Fruit fly (Drosophila melanogaster): ENCODE measurements around the gene CG11134.
A peak's percentile ranks its signal among the peaks of the same experiment; 100 is the strongest.

CG11134 gene

dm6 chrX:13783534-13783949, 45.8 kb downstream of the CG11134 start, which contains the start of gene inaE (continued):
- TF ChIP-seq vvl (GFP tag; IDR thresholded peaks at IDR 0.05) (peak; percentile 60; the same call in 1 of the 2 replicates), CG9215 (GFP tag; IDR thresholded peaks at IDR 0.05) (no peak), CG14014 (GFP tag; IDR thresholded peaks at IDR 0.05) (0 out of 2 replicates have a peak, but pooled peaks have one; percentile 15), CG8290 (GFP tag; optimal IDR thresholded peaks at IDR 0.05) (no peak), CG8290 (tag; optimal IDR thresholded peaks at IDR 0.05) (peak in 1 of 2 experiments; percentile 63), CG43689 (GFP tag; IDR thresholded peaks at IDR 0.05) (no peak), Myb (GFP tag; optimal IDR thresholded peaks at IDR 0.05) (peak; percentile 83), CG7963 (GFP tag; IDR thresholded peaks at IDR 0.05; ENCODE audit: partially characterized antibody) (0 out of 3 replicates have a peak, but pooled peaks have one; percentile 36), Xrp1 (GFP tag; IDR thresholded peaks at IDR 0.05) (no peak), mld (GFP tag; IDR thresholded peaks at IDR 0.05; ENCODE audit: partially characterized antibody) (peak; percentile 63; the same call in 2 of the 3 replicates), dmrt11E (tag; optimal IDR thresholded peaks at IDR 0.05) (no peak), stwl (tag; optimal IDR thresholded peaks at IDR 0.05) (peak; percentile 69), CG1603 (tag; optimal IDR thresholded peaks at IDR 0.05) (peak; percentile 54), CG18599 (GFP tag; optimal IDR thresholded peaks at IDR 0.05) (no peak), CG6791 (GFP tag; IDR thresholded peaks at IDR 0.05; ENCODE audit: partially characterized antibody) (peak; percentile 73), Hr39 (optimal IDR thresholded peaks at IDR 0.05) (no peak), seq (GFP tag; IDR thresholded peaks at IDR 0.05) (no peak), tll (GFP tag; optimal IDR thresholded peaks at IDR 0.05) (no peak), gce (GFP tag; IDR thresholded peaks at IDR 0.05) (no peak), Lhr (GFP tag; optimal IDR thresholded peaks at IDR 0.05) (peak; percentile 33), Blimp-1 (GFP tag; optimal IDR thresholded peaks at IDR 0.05) (peak; percentile 94), CG12769 (tag; optimal IDR thresholded peaks at IDR 0.05) (peak; percentile 28), emc (GFP tag; optimal IDR thresholded peaks at IDR 0.05) (no peak), CkIIα-i1 (GFP tag; IDR thresholded peaks at IDR 0.05) (no peak), CG10979 (tag; optimal IDR thresholded peaks at IDR 0.05) (no peak), CG1233 (GFP tag; optimal IDR thresholded peaks at IDR 0.05) (peak; percentile 20), CG9876 (GFP tag; optimal IDR thresholded peaks at IDR 0.05) (no peak), CG34376 (GFP tag; optimal IDR thresholded peaks at IDR 0.05) (no peak), CG4404 (GFP tag; IDR thresholded peaks at IDR 0.05) (no peak), scrt (GFP tag; optimal IDR thresholded peaks at IDR 0.05) (peak; percentile 31), CG2712 (tag; optimal IDR thresholded peaks at IDR 0.05) (peak; percentile 33), CG13775 (GFP tag; optimal IDR thresholded peaks at IDR 0.05) (no peak), B-H2 (GFP tag; optimal IDR thresholded peaks at IDR 0.05) (peak; percentile 38), psq (GFP tag; optimal IDR thresholded peaks at IDR 0.05) (no peak), luna (GFP tag; optimal IDR thresholded peaks at IDR 0.05) (no peak), mam (GFP tag; optimal IDR thresholded peaks at IDR 0.05) (no peak), sr (GFP tag; IDR thresholded peaks at IDR 0.05) (no peak), Xbp1 (GFP tag; optimal IDR thresholded peaks at IDR 0.05) (no peak), C15 (GFP tag; IDR thresholded peaks at IDR 0.05) (no peak), Awh (GFP tag; IDR thresholded peaks at IDR 0.05) (no peak), CG18476 (GFP tag; optimal IDR thresholded peaks at IDR 0.05) (no peak), GATAe (GFP tag; conservative IDR thresholded peaks at IDR 0.05) (no peak), sna (GFP tag; IDR thresholded peaks at IDR 0.05; ENCODE audit: partially characterized antibody) (no peak), knrl (GFP tag; IDR thresholded peaks at IDR 0.05; ENCODE audit: partially characterized antibody) (peak; percentile 45; the same call in 1 of the 3 replicates), tx (GFP tag; optimal IDR thresholded peaks at IDR 0.05) (no peak), unc-4 (GFP tag; IDR thresholded peaks at IDR 0.05; ENCODE audit: partially characterized antibody) (peak; percentile 44; the same call in 1 of the 2 replicates), Lpt (GFP tag; optimal IDR thresholded peaks at IDR 0.05) (no peak), CG30020 (tag; optimal IDR thresholded peaks at IDR 0.05) (peak; percentile 72), nerfin-1 (tag; optimal IDR thresholded peaks at IDR 0.05) (no peak), CG13624 (GFP tag; optimal IDR thresholded peaks at IDR 0.05) (no peak), CG8924 (tag; optimal IDR thresholded peaks at IDR 0.05) (peak; percentile 1)

All from whole organism, embryonic.